Worm (Caenorhabditis elegans): Measurements from ENCODE around the gene Y48B6A.10.

The Y48B6A.10 gene

ce11 chrII:14250147-14250965, 36.1 kb downstream of the Y48B6A.10 start, which contains the start of gene hmg-1.1 (continued):
- peak; percentile 79 for TF ChIP-seq ztf-4 (tag; optimal IDR thresholded peaks at IDR 0.05)
- TF ChIP-seq unc-30 (tag; optimal IDR thresholded peaks at IDR 0.05) = no peak
- TF ChIP-seq lin-15B (tag; optimal IDR thresholded peaks at IDR 0.05) = peak; percentile 8
- peak; percentile 35 to 76 for TF ChIP-seq lsy-2 (tag; optimal IDR thresholded peaks at IDR 0.05)
- no peak for TF ChIP-seq egl-27 (tag; optimal IDR thresholded peaks at IDR 0.05)
- TF ChIP-seq tbx-2 (tag; optimal IDR thresholded peaks at IDR 0.05) = peak; percentile 70
- TF ChIP-seq nhr-84 (tag; optimal IDR thresholded peaks at IDR 0.05) = no peak
- peak; percentile 57 for TF ChIP-seq dsc-1 (tag; optimal IDR thresholded peaks at IDR 0.05)
- peak; percentile 10 for TF ChIP-seq pax-3 (tag; optimal IDR thresholded peaks at IDR 0.05)
- TF ChIP-seq vab-15 (tag; optimal IDR thresholded peaks at IDR 0.05) = no peak
- TF ChIP-seq elt-3 (tag; optimal IDR thresholded peaks at IDR 0.05) = peak in 1 of 6 experiments; percentile 26
- no peak for TF ChIP-seq C34B4.2 (tag; optimal IDR thresholded peaks at IDR 0.05)
- TF ChIP-seq nhr-85 (tag) = peak; percentile 14
- TF ChIP-seq nhr-28 (tag; optimal IDR thresholded peaks at IDR 0.05) = no peak
- peak; percentile 64 for TF ChIP-seq unc-86 (tag; optimal IDR thresholded peaks at IDR 0.05)
- TF ChIP-seq mdl-1 (tag; optimal IDR thresholded peaks at IDR 0.05) = peak in 1 of 2 experiments; percentile 60
- TF ChIP-seq C16A3.4 (tag; optimal IDR thresholded peaks at IDR 0.05) = peak; percentile 60
- TF ChIP-seq isw-1 (GFP tag; IDR thresholded peaks at IDR 0.05) = peak; percentile 12; the same call in 1 of the 2 replicates
- peak; percentile 87 for TF ChIP-seq fkh-8 (tag; optimal IDR thresholded peaks at IDR 0.05)
- peak; percentile 90 for TF ChIP-seq lin-14 (GFP tag; optimal IDR thresholded peaks at IDR 0.05)
- no peak; the same call in 1 of the 2 replicates for TF ChIP-seq unc-98 (GFP tag; IDR thresholded peaks at IDR 0.05)
- TF ChIP-seq dpl-1 (GFP tag; optimal IDR thresholded peaks at IDR 0.05) = peak; percentile 54 to 64 (median 64)
- TF ChIP-seq lin-35 (GFP tag; optimal IDR thresholded peaks at IDR 0.05) = peak; percentile 70 to 79
- TF ChIP-seq sptf-1 (tag; optimal IDR thresholded peaks at IDR 0.05) = no peak
- peak; percentile 57 for TF ChIP-seq xbp-1 (tag; optimal IDR thresholded peaks at IDR 0.05)
- TF ChIP-seq snu-23 (GFP tag; optimal IDR thresholded peaks at IDR 0.05) = peak; percentile 85
- peak; percentile 41 for TF ChIP-seq egl-13 (tag; optimal IDR thresholded peaks at IDR 0.05)
- TF ChIP-seq aha-1 (tag; optimal IDR thresholded peaks at IDR 0.05) = no peak
- no peak for TF ChIP-seq nhr-76 (tag; optimal IDR thresholded peaks at IDR 0.05)
- no peak for TF ChIP-seq Y116A8C.19 (tag; optimal IDR thresholded peaks at IDR 0.05; ENCODE audit: borderline replicate concordance)
- peak; percentile 20 for TF ChIP-seq lin-13 (GFP tag; optimal IDR thresholded peaks at IDR 0.05)
- TF ChIP-seq unc-62 (GFP tag; optimal IDR thresholded peaks at IDR 0.05) = no peak
- peak; percentile 58 for TF ChIP-seq snpc-4 (tag; optimal IDR thresholded peaks at IDR 0.05)
- TF ChIP-seq zag-1 (tag; optimal IDR thresholded peaks at IDR 0.05) = no peak

- TF ChIP-seq lin-13 (GFP tag; optimal IDR thresholded peaks at IDR 0.05) = peak; percentile 37
- peak; percentile 63 for TF ChIP-seq fos-1 (tag; optimal IDR thresholded peaks at IDR 0.05)
- no peak for TF ChIP-seq sptf-1 (tag; optimal IDR thresholded peaks at IDR 0.05)
- peak; percentile 54 for TF ChIP-seq F16B12.6 (tag; optimal IDR thresholded peaks at IDR 0.05)
- peak; percentile 50 for TF ChIP-seq lin-15B (tag; optimal IDR thresholded peaks at IDR 0.05)
- TF ChIP-seq mep-1 (tag; optimal IDR thresholded peaks at IDR 0.05) = peak; percentile 76
- peak; percentile 40; the same call in 1 of the 2 replicates for TF ChIP-seq unc-98 (GFP tag; IDR thresholded peaks at IDR 0.05)
- TF ChIP-seq dsc-1 (tag; optimal IDR thresholded peaks at IDR 0.05) = peak; percentile 97
- peak; percentile 96 for TF ChIP-seq fkh-8 (tag; optimal IDR thresholded peaks at IDR 0.05)
- peak; percentile 87 for TF ChIP-seq ztf-4 (tag; optimal IDR thresholded peaks at IDR 0.05)
- peak; percentile 95 for TF ChIP-seq snu-23 (GFP tag; optimal IDR thresholded peaks at IDR 0.05)
- TF ChIP-seq nhr-28 (tag; optimal IDR thresholded peaks at IDR 0.05) = no peak
- peak; percentile 71 for TF ChIP-seq grh-1 (GFP tag; IDR thresholded peaks at IDR 0.05)
- TF ChIP-seq mef-2 (tag; optimal IDR thresholded peaks at IDR 0.05) = no peak
- peak; percentile 92 for TF ChIP-seq irx-1 (tag; optimal IDR thresholded peaks at IDR 0.05)
- peak; percentile 82 for TF ChIP-seq elt-2 (tag; optimal IDR thresholded peaks at IDR 0.05)
- no peak for TF ChIP-seq zag-1 (tag; optimal IDR thresholded peaks at IDR 0.05)
- TF ChIP-seq hlh-4 (tag; optimal IDR thresholded peaks at IDR 0.05) = no peak
- TF ChIP-seq rnt-1 (tag; optimal IDR thresholded peaks at IDR 0.05) = peak; percentile 92
- peak; percentile 71 for TF ChIP-seq lin-39 (tag; optimal IDR thresholded peaks at IDR 0.05)
- peak; percentile 8 to 89 for TF ChIP-seq mdl-1 (tag; optimal IDR thresholded peaks at IDR 0.05)
- peak; percentile 97 for TF ChIP-seq nhr-47 (tag; optimal IDR thresholded peaks at IDR 0.05)
- peak; percentile 8 for TF ChIP-seq aha-1 (tag; optimal IDR thresholded peaks at IDR 0.05)
- TF ChIP-seq jun-1 (tag; optimal IDR thresholded peaks at IDR 0.05) = peak; percentile 88
- no peak for TF ChIP-seq pqm-1 (tag; optimal IDR thresholded peaks at IDR 0.05)
- TF ChIP-seq tbx-2 (tag; optimal IDR thresholded peaks at IDR 0.05) = peak; percentile 94
- TF ChIP-seq ets-5 (GFP tag; IDR thresholded peaks at IDR 0.05) = no peak
- TF ChIP-seq ceh-63 (GFP tag; optimal IDR thresholded peaks at IDR 0.05) = no peak
These were observed 37.3 kb downstream of the Y48B6A.10 start for ce11 chrII:14251400-14251940.
